Worm (Caenorhabditis elegans) whole organism, mixed stage, embryonic: ENCODE measurements around the gene T20B12.4.

ENCODE experiments used
- blmp-1 ChIP-seq: fragments of 150-350 bp; optimal IDR thresholded peaks from 2 replicates; lab custom pipeline; 2014; ENCODE audit warnings: missing biosample characterization, missing genetic modification characterization
- ceh-43 ChIP-seq: fragments of 200-800 bp; sonication (Bioruptor generic); optimal IDR thresholded peaks from 2 replicates; lab custom pipeline; 2018; ENCODE audit warnings: mild to moderate bottlenecking, missing genetic modification characterization, moderate library complexity, missing compliant biosample characterization
- lin-13 ChIP-seq: fragments of 150-350 bp; optimal IDR thresholded peaks from 2 replicates; lab custom pipeline; 2014; ENCODE audit warnings: missing biosample characterization, missing genetic modification characterization
- mep-1 ChIP-seq: fragments of 150-350 bp; optimal IDR thresholded peaks from 2 replicates; lab custom pipeline; 2017; ENCODE audit warnings: missing biosample characterization, missing genetic modification reagents, missing genetic modification characterization, inconsistent platforms
- nhr-12 ChIP-seq: fragments of 150-350 bp; optimal IDR thresholded peaks from 2 replicates; lab custom pipeline; 2014; ENCODE audit warnings: missing biosample characterization, missing genetic modification characterization
- nhr-76 ChIP-seq: sonication (generic microtip); optimal IDR thresholded peaks from 2 replicates; lab custom pipeline; 2017; ENCODE audit warnings: missing biosample characterization, missing genetic modification characterization
- pha-4 ChIP-seq: fragments of 150-350 bp; optimal IDR thresholded peaks from 2 replicates; lab custom pipeline; 2018; ENCODE audit warnings: missing biosample characterization, missing genetic modification reagents, missing genetic modification characterization
- snpc-4 ChIP-seq: fragments of 150-350 bp; optimal IDR thresholded peaks from 2 replicates; lab custom pipeline; 2014; ENCODE audit warnings: missing biosample characterization, missing genetic modification characterization
- zip-8 ChIP-seq: fragments of 150-350 bp; optimal IDR thresholded peaks from 2 replicates; lab custom pipeline; 2014; ENCODE audit warnings: missing biosample characterization, missing genetic modification characterization

DNA sequence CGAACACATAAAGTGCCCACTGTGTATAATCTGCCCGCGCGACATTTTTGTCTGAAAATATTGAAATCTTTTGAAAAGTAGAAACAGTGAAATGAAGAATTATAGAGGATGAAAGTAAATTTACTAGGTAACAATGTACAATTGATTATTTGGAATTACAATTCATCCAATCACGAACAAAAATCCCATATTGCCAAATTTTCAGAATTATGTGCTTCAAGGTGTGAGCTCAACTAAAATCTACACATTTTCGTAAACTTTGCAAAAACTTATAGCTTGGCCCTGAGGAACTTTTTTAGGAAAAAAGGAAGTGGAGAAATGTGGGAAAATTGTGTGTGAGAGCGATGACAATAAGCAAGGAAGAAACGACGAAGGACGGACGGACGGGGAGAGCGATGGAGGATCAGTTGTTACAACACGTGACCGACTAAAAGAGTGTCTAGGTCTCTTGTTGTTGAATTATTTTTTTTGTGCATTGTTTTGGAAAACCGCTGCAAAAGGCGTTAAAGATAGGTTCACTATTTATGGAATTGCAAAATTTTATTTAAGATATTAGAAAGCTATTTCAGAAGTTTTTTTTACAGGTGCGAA, 7.3 kb downstream of the T20B12.4 start, which contains the start of gene mml-1:
- TF ChIP-seq zip-8 (tag; lab: Kevin White, UChicago) (no peak), nhr-76 (tag; lab: Kevin White, UChicago) (no peak), nhr-12 (tag; lab: Kevin White, UChicago) (no peak), mep-1 (tag; lab: Kevin White, UChicago) (no peak), lin-13 (no peak), blmp-1 (no peak), pha-4 (tag; lab: Kevin White, UChicago) (no peak), snpc-4 (tag; lab: Kevin White, UChicago) (no peak), ceh-43 (no peak)
